Worm (Caenorhabditis elegans) whole organism, L1 larva: Measurements from ENCODE around the gene C45E5.1.
A peak's percentile ranks its signal among the peaks of the same experiment; 100 is the strongest.

Experiments used
- C04F5.9 ChIP-seq: sonication (generic microtip); optimal IDR thresholded peaks from 2 replicates; lab custom pipeline; 2016; ENCODE audit warnings: missing genetic modification characterization, missing compliant biosample characterization
- C16A3.4 ChIP-seq: fragments of 150-350 bp; optimal IDR thresholded peaks from 2 replicates; lab custom pipeline; 2014; ENCODE audit warnings: missing biosample characterization, missing genetic modification characterization
- F16B12.6 ChIP-seq: fragments of 150-350 bp; optimal IDR thresholded peaks from 2 replicates; lab custom pipeline; 2014; ENCODE audit warnings: missing biosample characterization, missing genetic modification characterization
- Y116A8C.19 ChIP-seq: sonication (generic microtip); optimal IDR thresholded peaks from 2 replicates; lab custom pipeline; 2016; ENCODE audit warnings: missing compliant biosample characterization, missing genetic modification characterization, borderline replicate concordance
- ceh-88 ChIP-seq: fragments of 200-800 bp; sonication (Bioruptor generic); IDR thresholded peaks from 2 replicates; pipeline ENCODE4 v1.3.6; 2022; ENCODE audit warnings: missing genetic modification characterization, missing compliant biosample characterization
- ceh-90 ChIP-seq: sonication (generic microtip); optimal IDR thresholded peaks from 2 replicates; lab custom pipeline; 2016; ENCODE audit warnings: missing genetic modification characterization, missing compliant biosample characterization
- ces-1 ChIP-seq: fragments of 150-350 bp; optimal IDR thresholded peaks from 2 replicates; lab custom pipeline; 2014; ENCODE audit warnings: missing biosample characterization, missing genetic modification reagents, missing genetic modification characterization
- dpl-1 ChIP-seq, 3 experiments: fragments of 150-350 bp in 2 of 3; sonication (generic microtip) in 1 of 3; optimal IDR thresholded peaks; 2 replicates each; lab custom pipeline; 2014 to 2017; ENCODE audit warnings: missing biosample characterization in 3 of 3, missing genetic modification characterization in 3 of 3, missing genetic modification reagents in 3 of 3
- dsc-1 ChIP-seq: sonication (generic microtip); optimal IDR thresholded peaks from 2 replicates; lab custom pipeline; 2016; ENCODE audit warnings: mild to moderate bottlenecking, missing genetic modification characterization, missing compliant biosample characterization
- efl-1 ChIP-seq, 4 experiments: fragments of 150-350 bp; optimal IDR thresholded peaks in 3 of 4; peaks in 1 of 4; 1 replicate in 1 of 4; 2 replicates in 3 of 4; lab custom pipeline; 2014; ENCODE audit warnings: missing biosample characterization in 2 of 4, missing genetic modification characterization in 2 of 4, missing genetic modification reagents in 2 of 4
- efl-3 ChIP-seq: fragments of 200-800 bp; sonication (Bioruptor generic); optimal IDR thresholded peaks from 2 replicates; lab custom pipeline; 2018; ENCODE audit warnings: mild to moderate bottlenecking, missing genetic modification characterization, missing compliant biosample characterization
- elt-2 ChIP-seq: sonication (generic microtip); optimal IDR thresholded peaks from 2 replicates; lab custom pipeline; 2016; ENCODE audit warnings: missing genetic modification characterization, mild to moderate bottlenecking, inconsistent platforms, missing compliant biosample characterization, missing genetic modification reagents
- ets-5 ChIP-seq: fragments of 200-800 bp; sonication (Bioruptor generic); IDR thresholded peaks from 2 replicates; pipeline ENCODE4 v1.3.6; 2022; ENCODE audit warnings: missing genetic modification characterization, missing compliant biosample characterization
- fkh-10 ChIP-seq: sonication (generic microtip); optimal IDR thresholded peaks from 2 replicates; lab custom pipeline; 2017; ENCODE audit warnings: missing biosample characterization, missing genetic modification reagents, missing genetic modification characterization
- fkh-8 ChIP-seq: sonication (generic microtip); optimal IDR thresholded peaks from 2 replicates; lab custom pipeline; 2016; ENCODE audit warnings: mild to moderate bottlenecking, missing genetic modification characterization, missing compliant biosample characterization
- fos-1 ChIP-seq: fragments of 150-350 bp; optimal IDR thresholded peaks from 2 replicates; lab custom pipeline; 2014; ENCODE audit warnings: missing biosample characterization, missing genetic modification characterization
- grh-1 ChIP-seq: fragments of 200-800 bp; sonication (Bioruptor generic); IDR thresholded peaks from 2 replicates; pipeline ENCODE4 v1.3.6; 2022; ENCODE audit warnings: missing genetic modification reagents, missing genetic modification characterization, missing compliant biosample characterization
- hlh-17 ChIP-seq: fragments of 200-800 bp; sonication (Bioruptor generic); optimal IDR thresholded peaks from 2 replicates; lab custom pipeline; 2018; ENCODE audit warnings: missing genetic modification characterization, mild to moderate bottlenecking, missing compliant biosample characterization, moderate library complexity, borderline replicate concordance
- hlh-4 ChIP-seq: sonication (generic microtip); optimal IDR thresholded peaks from 2 replicates; lab custom pipeline; 2016; ENCODE audit warnings: mild to moderate bottlenecking, missing genetic modification characterization, missing compliant biosample characterization
- hpl-2 ChIP-seq: fragments of 150-350 bp; optimal IDR thresholded peaks from 2 replicates; lab custom pipeline; 2014; ENCODE audit warnings: missing biosample characterization, missing genetic modification reagents, missing genetic modification characterization
- jun-1 ChIP-seq: fragments of 150-350 bp; optimal IDR thresholded peaks from 2 replicates; lab custom pipeline; 2014; ENCODE audit warnings: missing biosample characterization, missing genetic modification reagents, missing genetic modification characterization
- lin-13 ChIP-seq: fragments of 150-350 bp; optimal IDR thresholded peaks from 2 replicates; lab custom pipeline; 2014; ENCODE audit warnings: missing biosample characterization, missing genetic modification reagents, missing genetic modification characterization
- lin-14 ChIP-seq: fragments of 200-800 bp; sonication (Bioruptor generic); optimal IDR thresholded peaks from 2 replicates; lab custom pipeline; 2018; ENCODE audit warnings: mild to moderate bottlenecking, missing genetic modification characterization, moderate library complexity, missing compliant biosample characterization
- lin-15B ChIP-seq: fragments of 150-350 bp; sonication (generic microtip); optimal IDR thresholded peaks from 3 replicates; lab custom pipeline; 2014; ENCODE audit warnings: missing biosample characterization, missing genetic modification characterization
- lin-35 ChIP-seq, 2 experiments: fragments of 150-350 bp; optimal IDR thresholded peaks; 2 replicates each; lab custom pipeline; 2014; ENCODE audit warnings: missing biosample characterization in 2 of 2, missing genetic modification characterization in 2 of 2, missing genetic modification reagents in 2 of 2
- lir-3 ChIP-seq: sonication (generic microtip); optimal IDR thresholded peaks from 2 replicates; lab custom pipeline; 2016; ENCODE audit warnings: mild to moderate bottlenecking, missing genetic modification characterization, moderate library complexity, missing compliant biosample characterization; ENCODE audit not compliant: poor library complexity
- lsy-2 ChIP-seq, 2 experiments: fragments of 150-350 bp; optimal IDR thresholded peaks; 2 replicates each; lab custom pipeline; 2014; ENCODE audit warnings: missing biosample characterization in 2 of 2, missing genetic modification characterization in 2 of 2
- mab-9 ChIP-seq: fragments of 200-800 bp; sonication (Bioruptor generic); IDR thresholded peaks from 2 replicates; pipeline ENCODE4 v1.3.6; 2022; ENCODE audit warnings: missing genetic modification reagents, missing genetic modification characterization, missing compliant biosample characterization
- mep-1 ChIP-seq: fragments of 150-350 bp; optimal IDR thresholded peaks from 2 replicates; lab custom pipeline; 2014; ENCODE audit warnings: missing biosample characterization, missing genetic modification characterization
- nhr-11 ChIP-seq: fragments of 150-350 bp; optimal IDR thresholded peaks from 2 replicates; lab custom pipeline; 2014; ENCODE audit warnings: missing biosample characterization, missing genetic modification characterization
- nhr-12 ChIP-seq: sonication (generic microtip); optimal IDR thresholded peaks from 2 replicates; lab custom pipeline; 2017; ENCODE audit warnings: missing biosample characterization, missing genetic modification characterization
- nhr-19 ChIP-seq: fragments of 200-800 bp; sonication (Bioruptor generic); conservative IDR thresholded peaks from 2 replicates; pipeline ENCODE4 v1.3.6; 2022; ENCODE audit warnings: missing genetic modification characterization, missing compliant biosample characterization
- nhr-20 ChIP-seq: sonication (generic microtip); optimal IDR thresholded peaks from 2 replicates; lab custom pipeline; 2016; ENCODE audit warnings: mild to moderate bottlenecking, missing genetic modification characterization, missing compliant biosample characterization
- nhr-237 ChIP-seq: fragments of 150-350 bp; optimal IDR thresholded peaks from 2 replicates; lab custom pipeline; 2014; ENCODE audit warnings: missing biosample characterization, missing genetic modification characterization
- nhr-47 ChIP-seq: sonication (generic microtip); optimal IDR thresholded peaks from 2 replicates; lab custom pipeline; 2016; ENCODE audit warnings: mild to moderate bottlenecking, missing genetic modification characterization, moderate library complexity, missing compliant biosample characterization
- nhr-71 ChIP-seq: sonication (generic microtip); optimal IDR thresholded peaks from 2 replicates; lab custom pipeline; 2016; ENCODE audit warnings: mild to moderate bottlenecking, missing genetic modification characterization, moderate library complexity, missing compliant biosample characterization
- nhr-76 ChIP-seq: sonication (generic microtip); optimal IDR thresholded peaks from 2 replicates; lab custom pipeline; 2017; ENCODE audit warnings: missing biosample characterization, missing genetic modification characterization
- nhr-77 ChIP-seq: fragments of 150-350 bp; optimal IDR thresholded peaks from 2 replicates; lab custom pipeline; 2014; ENCODE audit warnings: missing biosample characterization, missing genetic modification characterization
- nhr-85 ChIP-seq: sonication (generic microtip); peaks from one replicate; lab custom pipeline; 2016; ENCODE audit warnings: missing genetic modification characterization, inconsistent platforms, missing compliant biosample characterization
- nhr-90 ChIP-seq: sonication (generic microtip); optimal IDR thresholded peaks from 2 replicates; lab custom pipeline; 2016; ENCODE audit warnings: mild to moderate bottlenecking, missing genetic modification characterization, missing compliant biosample characterization; ENCODE audit not compliant: poor library complexity
- pag-3 ChIP-seq: sonication (generic microtip); optimal IDR thresholded peaks from 2 replicates; lab custom pipeline; 2017; ENCODE audit warnings: missing genetic modification characterization, mild to moderate bottlenecking, missing compliant biosample characterization, antibody characterized with exemption, borderline replicate concordance; ENCODE audit not compliant: insufficient read depth
- skn-1 ChIP-seq: fragments of 150-350 bp; optimal IDR thresholded peaks from 2 replicates; lab custom pipeline; 2014; ENCODE audit warnings: missing biosample characterization, missing genetic modification characterization
- snpc-4 ChIP-seq: fragments of 150-350 bp; optimal IDR thresholded peaks from 2 replicates; lab custom pipeline; 2014; ENCODE audit warnings: missing biosample characterization, missing genetic modification characterization
- swsn-7 ChIP-seq: sonication (generic microtip); optimal IDR thresholded peaks from 2 replicates; lab custom pipeline; 2016; ENCODE audit warnings: missing genetic modification characterization, missing compliant biosample characterization
- tlp-1 ChIP-seq: fragments of 150-350 bp; optimal IDR thresholded peaks from 2 replicates; lab custom pipeline; 2014; ENCODE audit warnings: missing biosample characterization, missing genetic modification characterization
- unc-86 ChIP-seq: sonication (generic microtip); optimal IDR thresholded peaks from 2 replicates; lab custom pipeline; 2016; ENCODE audit warnings: missing genetic modification characterization, missing compliant biosample characterization
- ztf-11 ChIP-seq, 2 experiments: sonication (generic microtip); optimal IDR thresholded peaks; 2 replicates each; lab custom pipeline; 2016 to 2017; ENCODE audit warnings: missing genetic modification characterization in 2 of 2, missing biosample characterization in 1 of 2, missing compliant biosample characterization in 1 of 2
- ztf-4 ChIP-seq: fragments of 150-350 bp; optimal IDR thresholded peaks from 2 replicates; lab custom pipeline; 2014; ENCODE audit warnings: missing biosample characterization, missing genetic modification characterization

C45E5.1 gene

DNA sequence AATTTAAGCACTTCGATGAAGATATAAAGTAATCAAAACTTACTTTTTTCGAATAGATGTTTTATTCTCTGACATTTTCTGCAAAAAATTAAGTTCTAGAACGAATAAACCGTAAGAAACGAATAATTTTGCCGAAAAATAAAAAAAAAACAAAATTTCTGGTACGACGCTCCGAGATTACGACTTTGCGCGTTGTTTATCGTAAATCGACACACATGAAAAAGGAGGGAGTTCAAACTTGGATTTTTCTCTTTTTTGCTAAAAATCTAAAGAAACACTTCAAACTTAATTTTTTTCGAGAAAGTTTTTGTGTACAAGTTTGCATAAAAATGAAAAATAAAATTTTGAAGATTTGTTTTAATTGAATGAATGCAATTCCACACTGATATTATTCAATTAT, 12.6 kb upstream of the C45E5.1 start, which contains the start of gene H35B03.2 (continued):
- TF ChIP-seq nhr-11 (tag; lab: Kevin White, UChicago) (peak; percentile 26), nhr-47 (tag; lab: Kevin White, UChicago) (peak; percentile 83), grh-1 (GFP tag; lab: Robert Waterston, UW) (no peak), mep-1 (tag; lab: Kevin White, UChicago) (peak; percentile 64), C04F5.9 (peak; percentile 11), nhr-20 (peak; percentile 76), hlh-17 (GFP tag; lab: Kevin White, UChicago) (no peak), nhr-85 (peak; percentile 67), skn-1 (tag; lab: Kevin White, UChicago) (peak; percentile 69), F16B12.6 (tag; lab: Kevin White, UChicago) (peak; percentile 62), nhr-237 (tag; lab: Kevin White, UChicago) (no peak), snpc-4 (tag; lab: Kevin White, UChicago) (peak; percentile 39), efl-3 (GFP tag; lab: Kevin White, UChicago) (no peak), mab-9 (GFP tag; lab: Robert Waterston, UW) (no peak), C16A3.4 (peak; percentile 57), fkh-8 (tag; lab: Kevin White, UChicago) (peak; percentile 46), nhr-77 (tag; lab: Kevin White, UChicago) (no peak), jun-1 (tag; lab: Kevin White, UChicago) (peak; percentile 32), ets-5 (GFP tag; lab: Robert Waterston, UW) (no peak), lir-3 (peak; percentile 35), fkh-10 (GFP tag; lab: Kevin White, UChicago) (peak; percentile 12), nhr-76 (tag; lab: Kevin White, UChicago) (no peak), dpl-1 (GFP tag; optimal IDR thresholded peaks at IDR 0.05; lab: Kevin White, UChicago) (peak; percentile 98 to 99 (median 98)), swsn-7 (tag; lab: Kevin White, UChicago) (peak; percentile 71), lin-15B (peak; percentile 66), ztf-11 (tag; optimal IDR thresholded peaks at IDR 0.05; lab: Kevin White, UChicago) (no peak), lsy-2 (tag; optimal IDR thresholded peaks at IDR 0.05; lab: Kevin White, UChicago) (peak; percentile 85 to 90), dsc-1 (tag; lab: Kevin White, UChicago) (peak; percentile 62), lin-35 (GFP tag; optimal IDR thresholded peaks at IDR 0.05; lab: Kevin White, UChicago) (peak; percentile 99), hpl-2 (no peak), tlp-1 (tag; lab: Kevin White, UChicago) (no peak), lin-13 (GFP tag; lab: Kevin White, UChicago) (peak; percentile 51), nhr-71 (tag; lab: Kevin White, UChicago) (peak; percentile 84), ztf-4 (tag; lab: Kevin White, UChicago) (no peak), Y116A8C.19 (tag; lab: Kevin White, UChicago) (no peak), lin-14 (peak; percentile 69), unc-86 (peak; percentile 65)
- TF ChIP-seq, all 84 proteins: peak for 42

DNA sequence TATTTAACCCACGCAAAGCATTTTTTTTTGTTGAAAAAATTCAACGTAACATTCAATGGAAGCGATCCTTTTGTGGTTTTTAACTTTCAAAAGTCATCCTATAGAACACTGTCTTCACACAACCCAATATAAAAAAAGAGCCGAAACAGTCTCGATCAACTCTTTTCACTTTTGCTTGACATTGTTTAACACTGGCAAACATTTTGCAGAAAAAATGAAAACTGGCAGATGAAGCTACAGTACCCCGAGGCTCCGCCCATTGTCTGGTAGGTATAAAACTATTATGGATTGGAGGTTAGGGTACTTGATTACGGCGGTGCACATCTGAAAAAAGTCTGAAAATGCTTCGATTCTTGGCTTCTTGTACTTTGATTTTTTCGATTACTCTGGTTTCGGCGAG, 9.5 kb upstream of the C45E5.1 start, which contains the start of gene cpg-18:
cpg-18 (plus strand) TSS at position 301 of the 400 bp plus-strand sequence.
- TF ChIP-seq efl-1 (optimal IDR thresholded peaks at IDR 0.05; lab: Kevin White, UChicago) (no peak), efl-1 (GFP tag; optimal IDR thresholded peaks at IDR 0.05 in 1 of 2; lab: Kevin White, UChicago) (peak in 1 of 2 experiments; percentile 21), hlh-4 (tag; lab: Kevin White, UChicago) (no peak)
- TF ChIP-seq, all 84 proteins: peak for 1

- TF ChIP-seq fos-1 (tag; lab: Kevin White, UChicago): no peak
- TF ChIP-seq grh-1 (GFP tag; lab: Robert Waterston, UW): no peak
- no peak for TF ChIP-seq pag-3
- no peak for TF ChIP-seq elt-2 (tag; lab: Kevin White, UChicago)
- TF ChIP-seq ceh-88 (GFP tag; lab: Robert Waterston, UW): no peak
- TF ChIP-seq ets-5 (GFP tag; lab: Robert Waterston, UW): no peak
- TF ChIP-seq hlh-17 (GFP tag; lab: Kevin White, UChicago): no peak
- TF ChIP-seq snpc-4 (tag; lab: Kevin White, UChicago): no peak
- TF ChIP-seq efl-3 (GFP tag; lab: Kevin White, UChicago): no peak
- no peak for TF ChIP-seq nhr-12 (tag; lab: Kevin White, UChicago)
- TF ChIP-seq mep-1 (tag; lab: Kevin White, UChicago): no peak
- TF ChIP-seq efl-1 (optimal IDR thresholded peaks at IDR 0.05; lab: Kevin White, UChicago): no peak
- TF ChIP-seq efl-1 (GFP tag; optimal IDR thresholded peaks at IDR 0.05 in 1 of 2; lab: Kevin White, UChicago): no peak
- TF ChIP-seq C04F5.9: no peak
- TF ChIP-seq ceh-90 (tag; lab: Kevin White, UChicago): no peak
- no peak for TF ChIP-seq nhr-19 (GFP tag; lab: Robert Waterston, UW)
- TF ChIP-seq nhr-20: no peak
- TF ChIP-seq ces-1 (GFP tag; lab: Kevin White, UChicago): no peak
- TF ChIP-seq nhr-76 (tag; lab: Kevin White, UChicago): no peak
- TF ChIP-seq nhr-90: no peak
Measured at ce11 chrIV:5741045-5741444, 3.2 kb upstream of the C45E5.1 start, which contains the start of gene chil-11. chil-11 (plus strand) TSS chrIV:5741345.
